Worm (Caenorhabditis elegans): ENCODE results near the gene sri-24.

Gene sri-24

DNA sequence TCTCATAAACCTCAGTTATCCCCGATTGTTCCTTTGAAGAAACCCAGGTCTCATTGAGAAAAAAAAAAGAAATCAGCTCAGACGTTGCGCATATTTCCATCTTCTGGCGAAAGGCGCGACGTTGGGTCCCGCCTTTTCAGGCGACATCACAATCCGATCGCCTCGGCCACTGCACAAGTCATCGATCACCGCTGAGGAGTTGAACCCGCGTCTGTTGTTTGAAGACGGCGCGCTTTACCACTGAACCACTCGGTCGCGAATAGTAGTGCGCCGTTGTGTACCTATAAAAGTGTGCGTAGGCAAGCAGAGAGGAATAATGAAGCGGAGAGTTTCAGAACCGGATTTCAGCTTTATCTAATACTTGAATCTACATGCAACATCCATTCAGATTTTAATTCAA is 21.1 kb upstream of the sri-24 start, which contains the start of gene Y75B12B.11:
Gene Y75B12B.11 (plus strand): TSS at position 394 of the 400 bp plus-strand sequence.
- no peak for TF ChIP-seq blmp-1 (tag; optimal IDR thresholded peaks at IDR 0.05)
- peak; percentile 20 for TF ChIP-seq vab-15 (tag; optimal IDR thresholded peaks at IDR 0.05)
- no peak for TF ChIP-seq pqm-1 (tag; optimal IDR thresholded peaks at IDR 0.05)
- peak; percentile 24 for TF ChIP-seq C04F5.9 (tag; optimal IDR thresholded peaks at IDR 0.05)
- TF ChIP-seq sup-37 (GFP tag; optimal IDR thresholded peaks at IDR 0.05): no peak
- TF ChIP-seq nhr-90 (tag; optimal IDR thresholded peaks at IDR 0.05; ENCODE audit: poor library complexity): peak; percentile 75
- peak; percentile 43; the same call in 1 of the 2 replicates for TF ChIP-seq grh-1 (GFP tag; IDR thresholded peaks at IDR 0.05)
- peak; percentile 85 for TF ChIP-seq rnt-1 (tag; optimal IDR thresholded peaks at IDR 0.05)
- TF ChIP-seq C34B4.2 (tag; optimal IDR thresholded peaks at IDR 0.05): peak; percentile 29
- TF ChIP-seq hlh-4 (tag; optimal IDR thresholded peaks at IDR 0.05): no peak
- TF ChIP-seq fkh-8 (tag; optimal IDR thresholded peaks at IDR 0.05): peak; percentile 88
- TF ChIP-seq ceh-8 (GFP tag; optimal IDR thresholded peaks at IDR 0.05): no peak
- peak in 2 of 6 experiments; percentile 46 to 48 for TF ChIP-seq elt-3 (tag; optimal IDR thresholded peaks at IDR 0.05)
- peak; percentile 79 for TF ChIP-seq nhr-20 (tag; optimal IDR thresholded peaks at IDR 0.05)
- peak; percentile 63 for TF ChIP-seq lin-14 (GFP tag; optimal IDR thresholded peaks at IDR 0.05)
- TF ChIP-seq nhr-76 (tag; optimal IDR thresholded peaks at IDR 0.05): no peak
- TF ChIP-seq lsy-2 (tag; optimal IDR thresholded peaks at IDR 0.05): peak; percentile 57 to 67
- peak; percentile 34 for TF ChIP-seq lin-13 (GFP tag; optimal IDR thresholded peaks at IDR 0.05)
- no peak for TF ChIP-seq efl-3 (GFP tag; optimal IDR thresholded peaks at IDR 0.05)
- TF ChIP-seq ces-1 (GFP tag; optimal IDR thresholded peaks at IDR 0.05): no peak
- no peak for TF ChIP-seq aly-2 (tag; optimal IDR thresholded peaks at IDR 0.05)
- TF ChIP-seq irx-1 (tag; optimal IDR thresholded peaks at IDR 0.05): peak; percentile 28
- peak; percentile 86 for TF ChIP-seq ama-1 (optimal IDR thresholded peaks at IDR 0.05)
- TF ChIP-seq zag-1 (tag; optimal IDR thresholded peaks at IDR 0.05): no peak
- TF ChIP-seq lin-15B (tag; optimal IDR thresholded peaks at IDR 0.05): peak; percentile 49
- TF ChIP-seq ceh-82 (tag; optimal IDR thresholded peaks at IDR 0.05): peak; percentile 33 to 64 (median 37)
- TF ChIP-seq tbx-2 (tag; optimal IDR thresholded peaks at IDR 0.05): peak; percentile 66
- peak in 1 of 2 experiments; percentile 51 for TF ChIP-seq mdl-1 (tag; optimal IDR thresholded peaks at IDR 0.05)
- peak; percentile 86 for TF ChIP-seq pax-3 (tag; optimal IDR thresholded peaks at IDR 0.05)
- TF ChIP-seq skn-1 (tag; optimal IDR thresholded peaks at IDR 0.05): peak; percentile 67
- TF ChIP-seq egl-13 (tag; optimal IDR thresholded peaks at IDR 0.05): no peak
- TF ChIP-seq xbp-1 (tag; optimal IDR thresholded peaks at IDR 0.05): peak; percentile 57
- peak; percentile 11 for TF ChIP-seq hpl-2 (GFP tag; optimal IDR thresholded peaks at IDR 0.05)
- TF ChIP-seq ztf-11 (tag; optimal IDR thresholded peaks at IDR 0.05): peak in 1 of 2 experiments; percentile 33
- peak; percentile 60 to 72 (median 70) for TF ChIP-seq dpl-1 (GFP tag; optimal IDR thresholded peaks at IDR 0.05)
- TF ChIP-seq snpc-4 (tag; optimal IDR thresholded peaks at IDR 0.05): peak; percentile 56
- TF ChIP-seq F16B12.6 (tag; optimal IDR thresholded peaks at IDR 0.05): peak; percentile 34
- peak; percentile 73 to 89 for TF ChIP-seq lin-35 (GFP tag; optimal IDR thresholded peaks at IDR 0.05)
- peak; percentile 9 for TF ChIP-seq fkh-4 (tag; optimal IDR thresholded peaks at IDR 0.05; ENCODE audit: borderline replicate concordance)
- TF ChIP-seq unc-86 (tag; optimal IDR thresholded peaks at IDR 0.05): peak; percentile 40
- TF ChIP-seq lir-3 (tag; optimal IDR thresholded peaks at IDR 0.05; ENCODE audit: poor library complexity): peak; percentile 51
- peak; percentile 66 for TF ChIP-seq dsc-1 (tag; optimal IDR thresholded peaks at IDR 0.05)
- peak; percentile 79 for TF ChIP-seq mep-1 (tag; optimal IDR thresholded peaks at IDR 0.05)
- TF ChIP-seq efl-1 (optimal IDR thresholded peaks at IDR 0.05): peak; percentile 57 to 80
- peak; percentile 72 to 98 for TF ChIP-seq efl-1 (GFP tag; optimal IDR thresholded peaks at IDR 0.05 in 1 of 2)
- TF ChIP-seq nhr-85 (tag): peak; percentile 82
- peak; percentile 83 for TF ChIP-seq nhr-47 (tag; optimal IDR thresholded peaks at IDR 0.05)
- TF ChIP-seq Y116A8C.19 (tag; optimal IDR thresholded peaks at IDR 0.05; ENCODE audit: borderline replicate concordance): no peak
- peak; percentile 70 for TF ChIP-seq swsn-7 (tag; optimal IDR thresholded peaks at IDR 0.05)
- TF ChIP-seq snu-23 (GFP tag; optimal IDR thresholded peaks at IDR 0.05): peak; percentile 78
- no peak for TF ChIP-seq fkh-10 (GFP tag; optimal IDR thresholded peaks at IDR 0.05)
- TF ChIP-seq C16A3.4 (tag; optimal IDR thresholded peaks at IDR 0.05): peak; percentile 69
- TF ChIP-seq ztf-4 (tag; optimal IDR thresholded peaks at IDR 0.05): peak; percentile 78

Data from whole organism, L1 larva.